Fruit fly (Drosophila melanogaster): ENCODE measurements around the gene Arv1.

DNA sequence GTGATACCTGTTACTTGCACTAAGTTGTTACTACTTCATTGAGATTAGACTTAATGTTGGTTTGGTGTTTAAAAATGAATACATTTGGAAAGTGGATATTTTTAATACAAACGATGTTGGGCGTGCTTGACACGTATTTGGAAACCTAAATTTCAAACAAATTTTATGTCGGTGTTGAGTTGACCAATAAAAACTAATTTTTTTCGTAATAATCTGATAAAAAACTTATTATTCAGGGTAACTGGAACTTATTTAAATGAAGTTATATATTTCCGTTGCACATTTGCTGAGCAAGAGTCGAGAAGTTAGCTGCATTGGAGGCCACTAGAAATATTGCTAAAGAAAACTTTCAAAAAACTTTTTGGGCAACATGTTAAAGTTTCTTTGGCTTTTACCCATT, 12.9 kb upstream of the Arv1 start, which contains the start of gene CG33290:
- no peak for TF ChIP-seq ovo (GFP tag; optimal IDR thresholded peaks at IDR 0.05)
- TF ChIP-seq tj (GFP tag; optimal IDR thresholded peaks at IDR 0.05): no peak
- no peak for TF ChIP-seq Crg-1 (GFP tag; optimal IDR thresholded peaks at IDR 0.05)
- no peak for TF ChIP-seq CG7101 (tag; optimal IDR thresholded peaks at IDR 0.05)
- no peak for TF ChIP-seq Mnt (GFP tag; optimal IDR thresholded peaks at IDR 0.05)
- TF ChIP-seq cic (GFP tag; optimal IDR thresholded peaks at IDR 0.05): no peak
- no peak for TF ChIP-seq toe (GFP tag; optimal IDR thresholded peaks at IDR 0.05)
- TF ChIP-seq cnc (optimal IDR thresholded peaks at IDR 0.05): no peak
- TF ChIP-seq kay (GFP tag; ENCODE audit: borderline replicate concordance): peak; percentile 39
- TF ChIP-seq CG11617 (GFP tag; optimal IDR thresholded peaks at IDR 0.05): no peak
- TF ChIP-seq CG7045 (GFP tag; optimal IDR thresholded peaks at IDR 0.05): no peak
